Fruit fly (Drosophila melanogaster) whole organism, wandering third instar larva: ENCODE data around the gene CG7806.

Experiments
- Abd-B ChIP-seq: fragments of >200 bp; optimal IDR thresholded peaks from 2 replicates; lab custom pipeline; 2017; ENCODE audit warnings: missing biosample characterization, missing genetic modification characterization
- CG9705 ChIP-seq: fragments of 200-800 bp; sonication (Bioruptor generic); optimal IDR thresholded peaks from 2 replicates; lab custom pipeline; 2018; ENCODE audit warnings: missing biosample characterization, mild to moderate bottlenecking, missing genetic modification characterization
- Dfd ChIP-seq: fragments of >200 bp; optimal IDR thresholded peaks from 2 replicates; lab custom pipeline; 2017; ENCODE audit warnings: missing biosample characterization, missing genetic modification characterization
- GATAd ChIP-seq: sonication (Bioruptor generic); optimal IDR thresholded peaks from 2 replicates; lab custom pipeline; 2016; ENCODE audit warnings: missing biosample characterization, missing genetic modification characterization
- HLH106 ChIP-seq: fragments of 200-800 bp; optimal IDR thresholded peaks from 3 replicates; lab custom pipeline; 2019; ENCODE audit warnings: missing biosample characterization, mild to moderate bottlenecking, missing genetic modification characterization, moderate library complexity
- Hnf4 ChIP-seq: fragments of 200-800 bp; sonication (Bioruptor generic); optimal IDR thresholded peaks from 2 replicates; lab custom pipeline; 2016; ENCODE audit warnings: missing biosample characterization, mild to moderate bottlenecking, missing genetic modification characterization
- Hr83 ChIP-seq: fragments of 200-300 bp; sonication (Bioruptor generic); optimal IDR thresholded peaks from 2 replicates; lab custom pipeline; 2016; ENCODE audit warnings: missing biosample characterization, mild to moderate bottlenecking, missing genetic modification characterization, moderate library complexity; ENCODE audit not compliant: poor library complexity, severe bottlenecking
- Jra ChIP-seq: sonication (Bioruptor generic); optimal IDR thresholded peaks from 2 replicates; lab custom pipeline; 2016; ENCODE audit warnings: missing biosample characterization, missing genetic modification characterization
- Myc ChIP-seq: fragments of >200 bp; optimal IDR thresholded peaks from 2 replicates; lab custom pipeline; 2017
- N ChIP-seq: fragments of >200 bp; optimal IDR thresholded peaks from 2 replicates; lab custom pipeline; 2018; ENCODE audit warnings: missing biosample characterization, missing external identifiers, missing genetic modification characterization
- OdsH ChIP-seq: fragments of 200-800 bp; sonication (Bioruptor generic); optimal IDR thresholded peaks from 2 replicates; lab custom pipeline; 2016; ENCODE audit warnings: missing biosample characterization, mild to moderate bottlenecking, missing genetic modification characterization
- Rel ChIP-seq, 2 experiments: fragments of 200-800 bp; sonication (Bioruptor generic) in 1 of 2; optimal IDR thresholded peaks; 2 replicates in 1 of 2; 3 replicates in 1 of 2; lab custom pipeline; 2016 to 2019; ENCODE audit warnings: mild to moderate bottlenecking in 2 of 2, missing biosample characterization in 2 of 2, missing genetic modification characterization in 2 of 2, moderate library complexity in 1 of 2
- Sp1 ChIP-seq: fragments of 200-800 bp; sonication (Bioruptor generic); optimal IDR thresholded peaks from 3 replicates; lab custom pipeline; 2019; ENCODE audit warnings: missing biosample characterization, mild to moderate bottlenecking, missing genetic modification characterization, moderate library complexity
- dmrt93B ChIP-seq: fragments of 200-800 bp; sonication (Bioruptor generic); optimal IDR thresholded peaks from 2 replicates; lab custom pipeline; 2018; ENCODE audit warnings: missing biosample characterization, mild to moderate bottlenecking, missing genetic modification characterization
- dsf ChIP-seq: sonication (Bioruptor generic); optimal IDR thresholded peaks from 2 replicates; lab custom pipeline; 2016; ENCODE audit warnings: missing biosample characterization, missing genetic modification characterization, borderline replicate concordance
- ey ChIP-seq: fragments of 200-800 bp; sonication (Bioruptor generic); optimal IDR thresholded peaks from 2 replicates; lab custom pipeline; 2016; ENCODE audit warnings: missing biosample characterization, missing genetic modification characterization
- foxo ChIP-seq, 2 experiments: fragments of 200-800 bp; sonication (Bioruptor generic); optimal IDR thresholded peaks; 2 replicates in 1 of 2; 3 replicates in 1 of 2; lab custom pipeline; 2016 to 2017; ENCODE audit warnings: missing biosample characterization in 2 of 2, missing genetic modification characterization in 2 of 2
- fru ChIP-seq: fragments of 200-800 bp; sonication (Bioruptor generic); optimal IDR thresholded peaks from 3 replicates; lab custom pipeline; 2016; ENCODE audit warnings: missing biosample characterization, mild to moderate bottlenecking, missing genetic modification characterization
- h ChIP-seq: fragments of 200-800 bp; sonication (Bioruptor generic); optimal IDR thresholded peaks from 3 replicates; lab custom pipeline; 2016; ENCODE audit warnings: missing biosample characterization, mild to moderate bottlenecking, missing genetic modification characterization
- lola ChIP-seq: fragments of >200 bp; optimal IDR thresholded peaks from 2 replicates; lab custom pipeline; 2017; ENCODE audit warnings: missing biosample characterization, missing genetic modification characterization
- pan ChIP-seq: fragments of >200 bp; optimal IDR thresholded peaks from 2 replicates; lab custom pipeline; 2017
- psq ChIP-seq: fragments of 200-800 bp; sonication (Bioruptor generic); optimal IDR thresholded peaks from 3 replicates; lab custom pipeline; 2017; ENCODE audit warnings: missing biosample characterization, mild to moderate bottlenecking, missing genetic modification characterization, moderate library complexity
- rgr ChIP-seq: fragments of 200-800 bp; sonication (Bioruptor generic); optimal IDR thresholded peaks from 3 replicates; lab custom pipeline; 2016; ENCODE audit warnings: missing biosample characterization, mild to moderate bottlenecking, missing genetic modification characterization
- sv ChIP-seq: fragments of 200-800 bp; sonication (Bioruptor generic); optimal IDR thresholded peaks from 3 replicates; lab custom pipeline; 2016; ENCODE audit warnings: missing biosample characterization, missing genetic modification characterization
- tai ChIP-seq: sonication (Bioruptor generic); optimal IDR thresholded peaks from 2 replicates; lab custom pipeline; 2016; ENCODE audit warnings: missing biosample characterization, missing genetic modification characterization
- usp ChIP-seq: fragments of >200 bp; optimal IDR thresholded peaks from 2 replicates; lab custom pipeline; 2017; ENCODE audit warnings: missing biosample characterization, missing genetic modification characterization
- woc ChIP-seq: sonication (Bioruptor generic); optimal IDR thresholded peaks from 2 replicates; lab custom pipeline; 2016; ENCODE audit warnings: missing biosample characterization, mild to moderate bottlenecking, missing genetic modification characterization

Gene CG7806

DNA sequence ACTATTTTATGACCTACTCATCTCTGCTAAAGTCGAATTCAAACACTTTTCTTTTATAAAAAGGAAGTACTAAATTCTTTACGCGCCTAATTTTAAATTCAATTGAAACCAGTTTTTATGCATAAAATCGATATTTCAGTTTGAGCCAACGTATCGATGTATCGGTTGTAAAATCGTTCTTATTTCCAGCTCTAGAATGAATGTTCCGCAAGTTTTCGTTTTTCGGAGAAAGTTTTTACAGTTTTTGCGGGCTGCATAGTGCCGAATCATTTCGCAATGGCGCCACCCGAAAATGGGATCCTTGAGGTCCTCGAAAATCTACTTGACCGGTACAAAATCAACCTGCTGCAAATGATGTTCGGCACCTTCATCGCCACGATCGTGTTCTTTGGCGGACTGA lies 5.8 kb upstream of the CG7806 start, which contains the start of gene CG7840:
TSS of gene CG7840 (plus strand) at position 178 of the 400 bp plus-strand sequence.
- TF ChIP-seq h (GFP tag; lab: Kevin White, UChicago) (no peak), Jra (no peak), Rel (GFP tag; optimal IDR thresholded peaks at IDR 0.05; lab: Kevin White, UChicago) (no peak), Rel (tag; optimal IDR thresholded peaks at IDR 0.05; lab: Kevin White, UChicago) (no peak), GATAd (GFP tag; lab: Kevin White, UChicago) (no peak), N (GFP tag; lab: Kevin White, UChicago) (no peak)

DNA sequence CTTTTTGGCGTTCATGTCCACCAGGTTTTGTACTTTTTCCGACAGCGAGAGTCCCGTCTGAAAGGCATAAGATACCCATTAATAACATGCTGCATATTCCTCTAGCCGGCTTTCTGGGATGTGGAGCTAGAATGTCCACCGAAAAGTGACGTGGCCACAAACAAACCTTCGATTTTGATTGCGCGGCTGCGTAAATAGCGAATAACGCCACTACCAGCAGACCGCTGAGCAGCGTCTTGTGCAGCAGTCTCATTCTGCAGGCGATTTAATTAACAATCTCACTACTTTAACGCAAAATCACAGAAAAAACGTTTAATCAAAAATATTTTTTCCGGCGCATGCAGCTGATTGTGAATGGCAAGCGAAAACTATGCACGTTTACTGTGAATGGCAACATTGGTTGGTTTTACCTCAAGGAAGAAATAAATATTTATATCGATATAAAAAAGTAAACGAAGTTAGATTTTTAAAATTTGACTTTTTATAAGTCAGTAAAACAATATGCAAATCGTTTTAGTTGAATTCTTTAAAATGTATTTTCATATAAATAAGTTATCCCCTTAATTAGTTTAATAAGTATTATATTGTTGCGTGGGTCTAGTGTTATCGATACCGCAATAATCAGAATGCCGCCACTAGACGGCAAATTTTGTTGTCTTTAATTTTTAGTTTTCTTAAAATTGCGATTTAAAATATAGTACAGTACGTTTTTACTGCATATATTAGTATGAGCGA lies 3.2 kb upstream of the CG7806 start, which contains the start of the genes Ostgamma and Mettl14:
TSS of gene Ostgamma (minus strand) at position 376 of the 735 bp plus-strand sequence.
TSS of gene Mettl14 (plus strand) at position 611 of the 735 bp plus-strand sequence.
- TF ChIP-seq Hr83 (GFP tag; lab: Kevin White, UChicago) (no peak), woc (no peak), Hnf4 (GFP tag; lab: Kevin White, UChicago) (no peak), HLH106 (peak; percentile 21), Jra (peak; percentile 40), tai (no peak), Abd-B (GFP tag; lab: Kevin White, UChicago) (no peak), Myc (lab: Kevin White, UChicago) (peak; percentile 8), OdsH (GFP tag; lab: Kevin White, UChicago) (peak; percentile 24), usp (GFP tag; lab: Kevin White, UChicago) (no peak), rgr (no peak), Rel (GFP tag; optimal IDR thresholded peaks at IDR 0.05; lab: Kevin White, UChicago) (no peak), Rel (tag; optimal IDR thresholded peaks at IDR 0.05; lab: Kevin White, UChicago) (peak; percentile 46), fru (no peak), psq (GFP tag; lab: Kevin White, UChicago) (peak; percentile 9), Dfd (GFP tag; lab: Kevin White, UChicago) (no peak), sv (GFP tag; lab: Kevin White, UChicago) (peak; percentile 15), dsf (GFP tag; lab: Kevin White, UChicago) (peak; percentile 29), pan (lab: Kevin White, UChicago) (no peak)

DNA sequence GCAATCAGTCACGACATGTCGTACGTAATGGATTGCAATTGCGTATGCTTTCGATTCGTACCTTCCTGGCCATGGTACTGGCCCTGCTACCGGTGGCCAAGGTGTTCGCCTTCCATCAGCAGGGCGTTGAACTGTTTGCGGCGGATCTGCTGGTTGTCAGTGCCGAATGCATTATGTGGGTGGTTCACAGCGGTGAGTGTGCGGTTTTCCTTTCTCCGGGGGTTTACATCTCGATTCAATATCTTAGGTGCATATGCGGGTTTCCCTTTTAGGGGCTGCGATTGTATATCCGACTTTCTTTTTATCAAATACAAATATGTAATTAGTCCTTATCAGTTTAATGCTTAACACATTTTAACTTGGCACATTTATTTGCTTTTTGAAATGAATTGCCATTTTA lies 542 bp downstream of the CG7806 start:
- no peak for TF ChIP-seq sv (GFP tag; lab: Kevin White, UChicago)
- TF ChIP-seq Rel (GFP tag; optimal IDR thresholded peaks at IDR 0.05; lab: Kevin White, UChicago): no peak
- peak; percentile 98 for TF ChIP-seq Rel (tag; optimal IDR thresholded peaks at IDR 0.05; lab: Kevin White, UChicago)
- TF ChIP-seq, all 38 proteins: peak for 1

- peak; percentile 33 for TF ChIP-seq dmrt93B
- TF ChIP-seq HLH106: no peak
- no peak for TF ChIP-seq sv (GFP tag; lab: Kevin White, UChicago)
- peak; percentile 11 for TF ChIP-seq ey (GFP tag; lab: Kevin White, UChicago)
- TF ChIP-seq CG9705 (GFP tag; lab: Kevin White, UChicago): peak; percentile 78
- TF ChIP-seq h (GFP tag; lab: Kevin White, UChicago): no peak
- TF ChIP-seq psq (GFP tag; lab: Kevin White, UChicago): peak; percentile 42
- TF ChIP-seq Sp1 (GFP tag; lab: Kevin White, UChicago): peak; percentile 57
- peak in 1 of 2 experiments; percentile 64 for TF ChIP-seq foxo (GFP tag; optimal IDR thresholded peaks at IDR 0.05; lab: Kevin White, UChicago)
- peak; percentile 53 for TF ChIP-seq Hr83 (GFP tag; lab: Kevin White, UChicago)
- peak; percentile 63 for TF ChIP-seq rgr
- peak; percentile 52 for TF ChIP-seq OdsH (GFP tag; lab: Kevin White, UChicago)
- no peak for TF ChIP-seq lola (GFP tag; lab: Kevin White, UChicago)
Measured at dm6 chr2L:8319858-8320525, 8.8 kb downstream of the CG7806 start, which contains the start of the genes mtsh and strat. TSS of gene mtsh (minus strand) at chr2L:8319908. TSS of gene strat (plus strand) at chr2L:8320328.

DNA sequence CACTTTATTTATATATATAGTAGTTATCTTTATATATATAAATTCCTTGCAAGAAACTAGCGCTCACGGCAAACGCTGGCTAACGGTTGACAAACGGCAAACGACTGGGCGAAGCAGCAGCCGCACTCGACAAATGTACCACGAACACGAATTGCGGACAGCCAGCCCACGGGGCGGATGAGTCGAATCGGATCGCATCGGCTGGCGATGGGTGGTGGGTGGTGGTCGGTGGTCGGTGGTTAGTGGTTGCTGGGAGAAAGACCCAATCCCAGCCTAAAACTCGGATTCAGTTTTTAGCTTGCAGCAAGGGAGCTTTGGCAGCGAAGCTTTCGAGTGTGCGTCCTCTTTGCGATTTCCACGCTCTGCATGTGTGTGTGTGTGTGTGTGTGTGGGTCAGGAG lies 14.0 kb downstream of the CG7806 start, which contains the start of gene CG7781:
TSS of gene CG7781 (minus strand) at position 260 of the 400 bp plus-strand sequence.
- no peak for TF ChIP-seq sv (GFP tag; lab: Kevin White, UChicago)
- TF ChIP-seq fru: no peak
- TF ChIP-seq Hr83 (GFP tag; lab: Kevin White, UChicago): peak; percentile 29
- TF ChIP-seq, all 38 proteins: peak for 1
